Fruit fly (Drosophila melanogaster) whole organism, embryonic: Measurements from ENCODE around the gene CG17625.

ENCODE experiments used
- BtbVII ChIP-seq: fragments of 200-800 bp; sonication (Bioruptor generic); optimal IDR thresholded peaks from 3 replicates; lab custom pipeline; 2017; ENCODE audit warnings: missing biosample characterization, mild to moderate bottlenecking, missing genetic modification characterization
- Bteb2 ChIP-seq: fragments of 200-800 bp; sonication (Bioruptor generic); optimal IDR thresholded peaks from 2 replicates; lab custom pipeline; 2016; ENCODE audit warnings: missing biosample characterization, missing genetic modification characterization
- C15 ChIP-seq: fragments of 200-800 bp; sonication (Bioruptor generic); IDR thresholded peaks from 3 replicates; pipeline ENCODE4 v1.3.6; 2022; ENCODE audit warnings: missing biosample characterization, missing genetic modification characterization
- CG10565 ChIP-seq: fragments of 200-800 bp; sonication (Bioruptor generic); optimal IDR thresholded peaks from 3 replicates; lab custom pipeline; 2016; ENCODE audit warnings: missing biosample characterization, mild to moderate bottlenecking, missing genetic modification characterization
- CG10979 ChIP-seq: fragments of 200-800 bp; sonication (Bioruptor generic); optimal IDR thresholded peaks from 2 replicates; lab custom pipeline; 2018; ENCODE audit warnings: missing biosample characterization, mild to moderate bottlenecking, missing genetic modification characterization, moderate library complexity
- CG12155 ChIP-seq: fragments of 200-800 bp; sonication (Bioruptor generic); optimal IDR thresholded peaks from 3 replicates; lab custom pipeline; 2016; ENCODE audit warnings: missing biosample characterization, missing genetic modification characterization
- CG1233 ChIP-seq: fragments of 200-800 bp; sonication (Bioruptor generic); optimal IDR thresholded peaks from 4 replicates; lab custom pipeline; 2018; ENCODE audit warnings: missing biosample characterization, mild to moderate bottlenecking, missing genetic modification characterization
- CG13287 ChIP-seq: fragments of 200-800 bp; sonication (Bioruptor generic); IDR thresholded peaks from 2 replicates; pipeline ENCODE4 v1.3.6; 2022; ENCODE audit warnings: missing biosample characterization, missing genetic modification characterization; ENCODE audit not compliant: partially characterized antibody
- CG14014 ChIP-seq: fragments of 200-800 bp; sonication (Bioruptor generic); IDR thresholded peaks from 2 replicates; pipeline ENCODE4 v1.3.6; 2022; ENCODE audit warnings: missing biosample characterization, missing genetic modification characterization
- CG14050 ChIP-seq: fragments of 200-800 bp; sonication (Bioruptor generic); IDR thresholded peaks from 3 replicates; pipeline ENCODE4 v1.3.6; 2022; ENCODE audit warnings: missing biosample characterization, missing genetic modification characterization
- CG1792 ChIP-seq: fragments of 200-800 bp; sonication (Bioruptor generic); optimal IDR thresholded peaks from 2 replicates; lab custom pipeline; 2016; ENCODE audit warnings: missing biosample characterization, missing genetic modification characterization
- CG18262 ChIP-seq: fragments of 200-800 bp; optimal IDR thresholded peaks from 3 replicates; lab custom pipeline; 2019; ENCODE audit warnings: missing biosample characterization, mild to moderate bottlenecking, missing genetic modification characterization, moderate library complexity
- CG18599 ChIP-seq: fragments of 200-800 bp; sonication (Bioruptor generic); optimal IDR thresholded peaks from 3 replicates; lab custom pipeline; 2017; ENCODE audit warnings: missing biosample characterization, missing genetic modification characterization, mild to moderate bottlenecking, moderate library complexity, missing genetic modification reagents
- CG18619 ChIP-seq: fragments of 200-800 bp; sonication (Bioruptor generic); optimal IDR thresholded peaks from 3 replicates; lab custom pipeline; 2017; ENCODE audit warnings: missing biosample characterization, mild to moderate bottlenecking, missing genetic modification characterization
- CG31441 ChIP-seq: fragments of 200-800 bp; sonication (Bioruptor generic); IDR thresholded peaks from 2 replicates; pipeline ENCODE4 v1.3.6; 2022; ENCODE audit warnings: missing biosample characterization, missing genetic modification characterization
- CG34224 ChIP-seq: fragments of 200-800 bp; sonication (Bioruptor generic); IDR thresholded peaks from 3 replicates; pipeline ENCODE4 v1.3.6; 2022; ENCODE audit warnings: missing biosample characterization, missing genetic modification characterization; ENCODE audit not compliant: partially characterized antibody
- CG4730 ChIP-seq: fragments of 200-800 bp; sonication (Bioruptor generic); IDR thresholded peaks from 2 replicates; pipeline ENCODE4 v1.3.6; 2022; ENCODE audit warnings: missing biosample characterization, missing genetic modification characterization
- CG4820 ChIP-seq: fragments of 200-800 bp; sonication (Bioruptor generic); optimal IDR thresholded peaks from 3 replicates; lab custom pipeline; 2016; ENCODE audit warnings: missing biosample characterization, missing genetic modification characterization
- CG5245 ChIP-seq: fragments of 200-800 bp; sonication (Bioruptor generic); optimal IDR thresholded peaks from 3 replicates; lab custom pipeline; 2016; ENCODE audit warnings: missing biosample characterization, missing genetic modification characterization
- CG8290 ChIP-seq, 3 experiments: fragments of 200-800 bp; sonication (Bioruptor generic); optimal IDR thresholded peaks; 2 replicates each; lab custom pipeline; 2016 to 2019; ENCODE audit warnings: missing biosample characterization in 3 of 3, missing genetic modification characterization in 3 of 3, mild to moderate bottlenecking in 2 of 3, moderate library complexity in 1 of 3
- CG9609 ChIP-seq: fragments of 200-800 bp; sonication (Bioruptor generic); optimal IDR thresholded peaks from 3 replicates; lab custom pipeline; 2016; ENCODE audit warnings: missing biosample characterization, missing genetic modification characterization
- Fer1 ChIP-seq: fragments of 200-800 bp; sonication (Bioruptor generic); optimal IDR thresholded peaks from 2 replicates; lab custom pipeline; 2017; ENCODE audit warnings: missing biosample characterization, mild to moderate bottlenecking, missing genetic modification characterization
- HLH54F ChIP-seq: fragments of 200-800 bp; sonication (Bioruptor generic); optimal IDR thresholded peaks from 3 replicates; lab custom pipeline; 2016; ENCODE audit warnings: missing biosample characterization, missing genetic modification characterization
- Oli ChIP-seq: fragments of 200-800 bp; sonication (Bioruptor generic); optimal IDR thresholded peaks from 2 replicates; lab custom pipeline; 2018; ENCODE audit warnings: missing biosample characterization, mild to moderate bottlenecking, missing genetic modification characterization, moderate library complexity
- Poxn ChIP-seq: fragments of 200-800 bp; sonication (Bioruptor generic); IDR thresholded peaks from 2 replicates; pipeline ENCODE4 v1.3.6; 2022; ENCODE audit warnings: missing biosample characterization, missing genetic modification characterization
- Sox100B ChIP-seq: fragments of 200-800 bp; sonication (Bioruptor generic); optimal IDR thresholded peaks from 3 replicates; lab custom pipeline; 2018; ENCODE audit warnings: missing biosample characterization, mild to moderate bottlenecking, missing genetic modification characterization
- Tbp ChIP-seq: fragments of >200 bp; optimal IDR thresholded peaks from 2 replicates; lab custom pipeline; 2018; ENCODE audit warnings: missing biosample characterization, missing genetic modification characterization
- Xrp1 ChIP-seq: fragments of 200-800 bp; sonication (Bioruptor generic); IDR thresholded peaks from 2 replicates; pipeline ENCODE4 v1.3.6; 2022; ENCODE audit warnings: missing biosample characterization, missing genetic modification characterization
- YL-1 ChIP-seq: fragments of 200-800 bp; sonication (Bioruptor generic); optimal IDR thresholded peaks from 3 replicates; lab custom pipeline; 2017; ENCODE audit warnings: missing biosample characterization, mild to moderate bottlenecking, missing genetic modification characterization
- abd-A ChIP-seq: fragments of 200-800 bp; sonication (Bioruptor generic); optimal IDR thresholded peaks from 3 replicates; lab custom pipeline; 2019; ENCODE audit warnings: missing biosample characterization, mild to moderate bottlenecking, missing genetic modification characterization, moderate library complexity
- ac ChIP-seq: fragments of 200-800 bp; sonication (Bioruptor generic); optimal IDR thresholded peaks from 3 replicates; lab custom pipeline; 2017; ENCODE audit warnings: missing biosample characterization, mild to moderate bottlenecking, missing genetic modification characterization
- ase ChIP-seq: fragments of 200-800 bp; sonication (Bioruptor generic); IDR thresholded peaks from 3 replicates; pipeline ENCODE4 v1.3.6; 2022; ENCODE audit warnings: missing biosample characterization, missing genetic modification characterization
- cato ChIP-seq: fragments of 200-800 bp; sonication (Bioruptor generic); optimal IDR thresholded peaks from 2 replicates; lab custom pipeline; 2016; ENCODE audit warnings: missing biosample characterization, missing genetic modification characterization, borderline replicate concordance
- crc ChIP-seq: fragments of 200-800 bp; sonication (Bioruptor generic); optimal IDR thresholded peaks from 2 replicates; lab custom pipeline; 2016; ENCODE audit warnings: missing biosample characterization, missing genetic modification characterization
- crol ChIP-seq: fragments of 200-800 bp; sonication (Bioruptor generic); IDR thresholded peaks from 2 replicates; pipeline ENCODE4 v1.3.6; 2022; ENCODE audit warnings: missing biosample characterization, missing genetic modification characterization
- ems ChIP-seq: fragments of 200-800 bp; sonication (Bioruptor generic); optimal IDR thresholded peaks from 3 replicates; lab custom pipeline; 2016; ENCODE audit warnings: missing biosample characterization, missing genetic modification characterization
- esg ChIP-seq: fragments of 200-800 bp; sonication (Bioruptor generic); conservative IDR thresholded peaks from 2 replicates; pipeline ENCODE4 v1.3.6; 2022; ENCODE audit warnings: missing biosample characterization, missing genetic modification characterization
- gsb ChIP-seq: fragments of 200-800 bp; sonication (Bioruptor generic); IDR thresholded peaks from 2 replicates; pipeline ENCODE4 v1.3.6; 2022; ENCODE audit warnings: missing biosample characterization, missing genetic modification characterization
- gt ChIP-seq: fragments of 200-800 bp; sonication (Bioruptor generic); IDR thresholded peaks from 2 replicates; pipeline ENCODE4 v1.3.6; 2022; ENCODE audit warnings: missing biosample characterization, missing genetic modification characterization
- luna ChIP-seq: fragments of 200-800 bp; sonication (Bioruptor generic); optimal IDR thresholded peaks from 2 replicates; lab custom pipeline; 2016; ENCODE audit warnings: missing biosample characterization, missing genetic modification characterization
- nerfin-1 ChIP-seq: fragments of 200-800 bp; sonication (Bioruptor generic); optimal IDR thresholded peaks from 3 replicates; lab custom pipeline; 2019; ENCODE audit warnings: missing biosample characterization, mild to moderate bottlenecking, missing genetic modification characterization, moderate library complexity
- onecut ChIP-seq: fragments of 200-800 bp; sonication (Bioruptor generic); IDR thresholded peaks from 2 replicates; pipeline ENCODE4 v1.3.6; 2022; ENCODE audit warnings: missing biosample characterization, missing genetic modification characterization
- repo ChIP-seq: fragments of 200-800 bp; sonication (Bioruptor generic); optimal IDR thresholded peaks from 2 replicates; lab custom pipeline; 2016; ENCODE audit warnings: missing biosample characterization, missing genetic modification characterization
- row ChIP-seq: fragments of 200-800 bp; sonication (Bioruptor generic); IDR thresholded peaks from 3 replicates; pipeline ENCODE4 v1.3.6; 2022; ENCODE audit warnings: missing biosample characterization, missing genetic modification characterization
- sens ChIP-seq: fragments of 200-800 bp; sonication (Bioruptor generic); peaks from one replicate; lab custom pipeline; 2016; ENCODE audit warnings: missing biosample characterization, missing genetic modification characterization
- tup ChIP-seq: fragments of 200-800 bp; sonication (Bioruptor generic); optimal IDR thresholded peaks from 2 replicates; lab custom pipeline; 2016; ENCODE audit warnings: missing biosample characterization, mild to moderate bottlenecking, missing genetic modification characterization, moderate library complexity
- tx ChIP-seq: fragments of 200-800 bp; sonication (Bioruptor generic); optimal IDR thresholded peaks from 2 replicates; lab custom pipeline; 2016; ENCODE audit warnings: missing biosample characterization, missing genetic modification characterization

The CG17625 gene

DNA sequence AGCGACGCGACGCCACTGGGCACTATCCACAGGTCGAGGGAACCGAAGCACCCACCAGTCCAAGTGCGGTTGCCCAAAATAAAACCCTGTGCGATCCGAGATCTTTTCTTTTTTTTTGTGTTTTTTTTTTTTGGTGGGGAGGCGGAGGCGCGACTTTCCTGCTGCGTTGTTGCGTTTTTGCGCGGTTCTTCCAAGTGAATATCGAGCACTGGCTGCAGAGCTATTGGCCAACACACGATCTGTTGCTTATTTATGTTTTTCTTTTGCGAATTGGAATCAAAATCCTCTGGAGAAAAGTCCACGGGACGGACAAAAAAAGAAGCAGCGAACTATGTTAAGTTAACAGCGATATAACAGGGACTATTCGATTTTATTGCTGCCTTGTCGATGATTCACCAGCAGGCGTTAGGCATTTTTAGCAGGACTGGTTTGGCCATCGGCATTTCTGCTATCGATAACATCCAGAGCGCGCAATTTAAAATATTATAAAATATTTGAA, 34.2 kb downstream of the CG17625 start, which contains the start of gene wge (continued):
- TF ChIP-seq nerfin-1 (tag; lab: Kevin White, UChicago) (peak; percentile 72), CG8290 (GFP tag; optimal IDR thresholded peaks at IDR 0.05; lab: Kevin White, UChicago) (no peak), CG8290 (tag; optimal IDR thresholded peaks at IDR 0.05; lab: Kevin White, UChicago) (no peak), Fer1 (peak; percentile 16), YL-1 (GFP tag; lab: Kevin White, UChicago) (peak; percentile 62), CG4820 (GFP tag; lab: Kevin White, UChicago) (no peak)
- TF ChIP-seq, all 482 proteins: peak for 70

DNA sequence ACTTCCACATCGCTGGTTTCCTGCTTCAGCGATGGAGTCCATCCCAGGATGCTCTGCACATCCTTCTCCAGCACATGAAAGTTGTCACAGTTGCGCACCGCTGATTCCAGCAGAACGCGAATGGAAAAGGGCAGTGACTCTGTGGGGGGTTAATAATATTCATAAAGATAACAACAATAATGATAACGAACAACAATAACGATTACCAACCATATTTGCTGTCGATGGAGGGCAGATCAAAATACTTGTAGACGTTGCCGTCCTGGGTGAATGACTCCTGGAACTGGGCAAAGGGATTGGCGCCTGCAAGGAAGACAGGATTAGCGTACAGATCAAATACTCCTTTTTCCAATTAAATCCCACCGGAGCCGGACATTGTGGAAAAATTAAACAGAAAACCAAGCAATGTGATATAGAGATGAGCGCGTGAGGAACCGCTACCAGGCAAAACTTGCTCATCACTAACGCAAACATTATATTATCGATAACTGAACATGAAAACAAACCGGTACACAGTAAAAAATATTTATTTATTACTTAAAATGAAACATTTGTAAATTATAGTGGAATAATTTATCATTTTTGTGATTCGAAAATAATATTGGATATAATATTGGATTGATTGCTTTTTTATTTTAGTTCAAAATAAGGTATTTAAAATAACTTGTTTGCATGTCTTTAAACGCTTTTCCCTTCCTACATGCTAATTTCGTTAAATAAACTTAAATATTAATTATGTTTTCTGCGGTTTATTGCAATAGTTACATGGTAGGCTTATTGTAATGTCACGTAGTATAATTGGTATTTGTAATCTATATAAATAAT, 37.7 kb downstream of the CG17625 start, which contains the start of gene Irp-1A:
TSS of gene Irp-1A (minus strand) at position 439 of the 825 bp plus-strand sequence.
- TF ChIP-seq ac (GFP tag; lab: Kevin White, UChicago) (no peak), Sox100B (GFP tag; lab: Kevin White, UChicago) (peak; percentile 81), CG5245 (no peak), CG10565 (GFP tag; lab: Kevin White, UChicago) (no peak), esg (GFP tag; lab: Robert Waterston, UW) (peak; percentile 47; the same call in 1 of the 2 replicates), CG4820 (GFP tag; lab: Kevin White, UChicago) (peak; percentile 2), CG1792 (GFP tag; lab: Kevin White, UChicago) (peak; percentile 18), CG13287 (GFP tag; lab: Robert Waterston, UW) (peak; percentile 89), CG14050 (GFP tag; lab: Robert Waterston, UW) (peak; percentile 36; the same call in 1 of the 3 replicates), Tbp (GFP tag; lab: Kevin White, UChicago) (no peak), Xrp1 (GFP tag; lab: Robert Waterston, UW) (peak; percentile 76), tup (GFP tag; lab: Kevin White, UChicago) (no peak), cato (GFP tag; lab: Kevin White, UChicago) (no peak), ase (GFP tag; lab: Robert Waterston, UW) (peak; percentile 59; the same call in 2 of the 3 replicates), CG18262 (tag; lab: Kevin White, UChicago) (peak; percentile 85), sens (GFP tag; lab: Kevin White, UChicago) (peak; percentile 90), CG1233 (GFP tag; lab: Kevin White, UChicago) (peak; percentile 41), ems (no peak), crol (GFP tag; lab: Robert Waterston, UW) (no peak), CG12155 (GFP tag; lab: Kevin White, UChicago) (peak; percentile 69), abd-A (no peak), onecut (GFP tag; lab: Robert Waterston, UW) (peak; percentile 58), BtbVII (GFP tag; lab: Kevin White, UChicago) (peak; percentile 30), CG31441 (GFP tag; lab: Robert Waterston, UW) (peak; percentile 87), Oli (peak; percentile 58), CG4730 (GFP tag; lab: Robert Waterston, UW) (peak; percentile 70), tx (no peak), C15 (GFP tag; lab: Robert Waterston, UW) (no peak), gsb (GFP tag; lab: Robert Waterston, UW) (peak; percentile 51; the same call in 1 of the 2 replicates), CG18619 (peak; percentile 47), gt (GFP tag; lab: Robert Waterston, UW) (no peak), row (GFP tag; lab: Robert Waterston, UW) (peak; percentile 86), crc (GFP tag; lab: Kevin White, UChicago) (no peak), luna (no peak), CG14014 (peak; percentile 81), Bteb2 (no peak), Poxn (GFP tag; lab: Robert Waterston, UW) (no peak), CG10979 (tag; lab: Kevin White, UChicago) (peak; percentile 80), HLH54F (GFP tag; lab: Kevin White, UChicago) (peak; percentile 22), repo (GFP tag; lab: Kevin White, UChicago) (no peak), CG34224 (GFP tag; lab: Robert Waterston, UW) (peak; percentile 86), CG9609 (GFP tag; lab: Kevin White, UChicago) (peak; percentile 23), CG18599 (GFP tag; lab: Kevin White, UChicago) (peak; percentile 77)
